Fruit fly (Drosophila melanogaster) whole organism, embryonic: ENCODE results near the gene Or74a.

ENCODE experiments used
- Abd-B ChIP-seq: fragments of 200-800 bp; sonication (Bioruptor generic); optimal IDR thresholded peaks from 2 replicates; lab custom pipeline; 2018; ENCODE audit warnings: missing biosample characterization, mild to moderate bottlenecking, missing genetic modification characterization, moderate library complexity
- Bteb2 ChIP-seq: fragments of 200-800 bp; sonication (Bioruptor generic); optimal IDR thresholded peaks from 2 replicates; lab custom pipeline; 2016; ENCODE audit warnings: missing biosample characterization, missing genetic modification characterization
- C15 ChIP-seq: fragments of 200-800 bp; sonication (Bioruptor generic); IDR thresholded peaks from 3 replicates; pipeline ENCODE4 v1.3.6; 2022; ENCODE audit warnings: missing biosample characterization, missing genetic modification characterization
- CG10321 ChIP-seq: fragments of 200-800 bp; sonication (Bioruptor generic); IDR thresholded peaks from 2 replicates; pipeline ENCODE4 v1.3.6; 2022; ENCODE audit warnings: missing biosample characterization, missing genetic modification characterization
- CG11398 ChIP-seq: fragments of 200-800 bp; sonication (Bioruptor generic); optimal IDR thresholded peaks from 2 replicates; lab custom pipeline; 2016; ENCODE audit warnings: missing biosample characterization, missing genetic modification characterization
- CG11560 ChIP-seq: fragments of 200-800 bp; sonication (Bioruptor generic); IDR thresholded peaks from 3 replicates; pipeline ENCODE4 v1.3.6; 2022; ENCODE audit warnings: missing biosample characterization, missing genetic modification characterization
- CG12744 ChIP-seq: fragments of 200-800 bp; sonication (Bioruptor generic); optimal IDR thresholded peaks from 2 replicates; lab custom pipeline; 2016; ENCODE audit warnings: missing biosample characterization, missing genetic modification characterization
- CG12769 ChIP-seq: fragments of 200-800 bp; sonication (Bioruptor generic); optimal IDR thresholded peaks from 2 replicates; lab custom pipeline; 2019; ENCODE audit warnings: missing biosample characterization, mild to moderate bottlenecking, missing genetic modification characterization, moderate library complexity
- CG12942 ChIP-seq: fragments of 200-800 bp; sonication (Bioruptor generic); optimal IDR thresholded peaks from 3 replicates; lab custom pipeline; 2016; ENCODE audit warnings: missing biosample characterization, missing genetic modification characterization
- CG13775 ChIP-seq: fragments of 200-800 bp; sonication (Bioruptor generic); optimal IDR thresholded peaks from 3 replicates; lab custom pipeline; 2017; ENCODE audit warnings: missing biosample characterization, mild to moderate bottlenecking, missing genetic modification characterization
- CG14050 ChIP-seq: fragments of 200-800 bp; sonication (Bioruptor generic); IDR thresholded peaks from 3 replicates; pipeline ENCODE4 v1.3.6; 2022; ENCODE audit warnings: missing biosample characterization, missing genetic modification characterization
- CG15269 ChIP-seq: fragments of 200-800 bp; sonication (Bioruptor generic); optimal IDR thresholded peaks from 2 replicates; lab custom pipeline; 2018; ENCODE audit warnings: missing biosample characterization, mild to moderate bottlenecking, missing genetic modification characterization, moderate library complexity
- CG1792 ChIP-seq: fragments of 200-800 bp; sonication (Bioruptor generic); optimal IDR thresholded peaks from 2 replicates; lab custom pipeline; 2016; ENCODE audit warnings: missing biosample characterization, missing genetic modification characterization
- CG1832 ChIP-seq: fragments of 200-800 bp; sonication (Bioruptor generic); optimal IDR thresholded peaks from 2 replicates; lab custom pipeline; 2017; ENCODE audit warnings: missing biosample characterization, mild to moderate bottlenecking, missing genetic modification characterization, inconsistent platforms
- CG2120 ChIP-seq: fragments of 200-800 bp; sonication (Bioruptor generic); optimal IDR thresholded peaks from 3 replicates; lab custom pipeline; 2016; ENCODE audit warnings: missing biosample characterization, missing genetic modification characterization
- CG2889 ChIP-seq: fragments of 200-800 bp; sonication (Bioruptor generic); IDR thresholded peaks from 3 replicates; pipeline ENCODE4 v1.3.6; 2022; ENCODE audit warnings: missing biosample characterization, missing genetic modification characterization
- CG33557 ChIP-seq: fragments of 200-800 bp; sonication (Bioruptor generic); optimal IDR thresholded peaks from 2 replicates; lab custom pipeline; 2019; ENCODE audit warnings: missing biosample characterization, mild to moderate bottlenecking, missing genetic modification characterization, moderate library complexity
- CG6683 ChIP-seq: fragments of 200-800 bp; sonication (Bioruptor generic); optimal IDR thresholded peaks from 2 replicates; lab custom pipeline; 2017; ENCODE audit warnings: missing biosample characterization, mild to moderate bottlenecking, missing genetic modification characterization, missing genetic modification reagents
- CG7786 ChIP-seq: fragments of 200-800 bp; sonication (Bioruptor generic); optimal IDR thresholded peaks from 2 replicates; lab custom pipeline; 2016; ENCODE audit warnings: missing biosample characterization, missing genetic modification characterization
- CG8281 ChIP-seq: fragments of 200-800 bp; sonication (Bioruptor generic); optimal IDR thresholded peaks from 2 replicates; lab custom pipeline; 2018; ENCODE audit warnings: missing biosample characterization, mild to moderate bottlenecking, missing genetic modification characterization, moderate library complexity
- CG9609 ChIP-seq: fragments of 200-800 bp; sonication (Bioruptor generic); optimal IDR thresholded peaks from 3 replicates; lab custom pipeline; 2016; ENCODE audit warnings: missing biosample characterization, missing genetic modification characterization
- CG9797 ChIP-seq: fragments of 200-800 bp; sonication (Bioruptor generic); optimal IDR thresholded peaks from 3 replicates; lab custom pipeline; 2018; ENCODE audit warnings: missing biosample characterization, mild to moderate bottlenecking, missing genetic modification characterization
- CG9932 ChIP-seq: fragments of 200-800 bp; sonication (Bioruptor generic); IDR thresholded peaks from 2 replicates; pipeline ENCODE4 v1.3.6; 2022; ENCODE audit warnings: missing biosample characterization, missing genetic modification characterization
- CkIIα-i1 ChIP-seq: fragments of 200-800 bp; sonication (Bioruptor generic); IDR thresholded peaks from 2 replicates; pipeline ENCODE4 v1.3.6; 2022; ENCODE audit warnings: missing biosample characterization, missing genetic modification characterization
- Dll ChIP-seq: fragments of 200-800 bp; sonication (Bioruptor generic); IDR thresholded peaks from 4 replicates; pipeline ENCODE4 v1.3.6; 2022; ENCODE audit warnings: missing biosample characterization, missing genetic modification characterization; ENCODE audit not compliant: partially characterized antibody
- E2f1 ChIP-seq: fragments of 200-800 bp; sonication (Bioruptor generic); IDR thresholded peaks from 2 replicates; pipeline ENCODE4 v1.3.6; 2022; ENCODE audit warnings: missing biosample characterization, missing genetic modification characterization
- E2f2 ChIP-seq: fragments of 200-800 bp; sonication (Bioruptor generic); IDR thresholded peaks from 2 replicates; pipeline ENCODE4 v1.3.6; 2022; ENCODE audit warnings: missing biosample characterization, missing genetic modification characterization
- Fer1 ChIP-seq: fragments of 200-800 bp; sonication (Bioruptor generic); optimal IDR thresholded peaks from 2 replicates; lab custom pipeline; 2017; ENCODE audit warnings: missing biosample characterization, mild to moderate bottlenecking, missing genetic modification characterization
- HmgZ ChIP-seq: fragments of 200-800 bp; sonication (Bioruptor generic); optimal IDR thresholded peaks from 2 replicates; lab custom pipeline; 2018; ENCODE audit warnings: missing biosample characterization, mild to moderate bottlenecking, missing genetic modification characterization
- Lpt ChIP-seq: fragments of >200 bp; optimal IDR thresholded peaks from 2 replicates; lab custom pipeline; 2018; ENCODE audit warnings: missing biosample characterization, missing genetic modification characterization
- MBD-R2 ChIP-seq: fragments of 200-800 bp; sonication (Bioruptor generic); IDR thresholded peaks from 2 replicates; pipeline ENCODE4 v1.3.6; 2022; ENCODE audit warnings: missing biosample characterization, missing genetic modification characterization
- Mes4 ChIP-seq: fragments of 200-800 bp; sonication (Bioruptor generic); optimal IDR thresholded peaks from 2 replicates; lab custom pipeline; 2016; ENCODE audit warnings: missing biosample characterization, missing genetic modification characterization
- Nf-YB ChIP-seq: fragments of 200-800 bp; sonication (Bioruptor generic); optimal IDR thresholded peaks from 3 replicates; lab custom pipeline; 2019; ENCODE audit warnings: missing biosample characterization, mild to moderate bottlenecking, missing genetic modification characterization, moderate library complexity
- Sin3A ChIP-seq: fragments of >200 bp; optimal IDR thresholded peaks from 2 replicates; lab custom pipeline; 2018
- Taf1 ChIP-seq: fragments of 200-800 bp; sonication (Bioruptor generic); IDR thresholded peaks from 2 replicates; pipeline ENCODE4 v1.3.6; 2022; ENCODE audit warnings: missing biosample characterization, missing genetic modification characterization
- ap ChIP-seq: fragments of 200-800 bp; sonication (Bioruptor generic); IDR thresholded peaks from 2 replicates; pipeline ENCODE4 v1.3.6; 2022; ENCODE audit warnings: missing biosample characterization, missing genetic modification characterization
- ato ChIP-seq: fragments of 200-800 bp; sonication (Bioruptor generic); IDR thresholded peaks from 2 replicates; pipeline ENCODE4 v1.3.6; 2022; ENCODE audit warnings: missing biosample characterization, missing genetic modification characterization; ENCODE audit not compliant: partially characterized antibody
- cas ChIP-seq: fragments of 200-800 bp; sonication (Bioruptor generic); IDR thresholded peaks from 2 replicates; pipeline ENCODE4 v1.3.6; 2022; ENCODE audit warnings: missing biosample characterization, missing genetic modification characterization
- cg ChIP-seq: fragments of 200-800 bp; sonication (Bioruptor generic); optimal IDR thresholded peaks from 3 replicates; lab custom pipeline; 2019; ENCODE audit warnings: missing biosample characterization, mild to moderate bottlenecking, missing genetic modification characterization, moderate library complexity
- chn ChIP-seq: fragments of 200-800 bp; sonication (Bioruptor generic); optimal IDR thresholded peaks from 2 replicates; lab custom pipeline; 2016; ENCODE audit warnings: missing biosample characterization, missing genetic modification characterization
- crc ChIP-seq: fragments of 200-800 bp; sonication (Bioruptor generic); optimal IDR thresholded peaks from 2 replicates; lab custom pipeline; 2016; ENCODE audit warnings: missing biosample characterization, missing genetic modification characterization
- cwo ChIP-seq: fragments of 200-800 bp; sonication (Bioruptor generic); optimal IDR thresholded peaks from 3 replicates; lab custom pipeline; 2017; ENCODE audit warnings: missing biosample characterization, missing genetic modification characterization, mild to moderate bottlenecking, moderate library complexity, missing genetic modification reagents
- ems ChIP-seq: fragments of 200-800 bp; sonication (Bioruptor generic); optimal IDR thresholded peaks from 3 replicates; lab custom pipeline; 2016; ENCODE audit warnings: missing biosample characterization, missing genetic modification characterization
- esg ChIP-seq: fragments of 200-800 bp; sonication (Bioruptor generic); conservative IDR thresholded peaks from 2 replicates; pipeline ENCODE4 v1.3.6; 2022; ENCODE audit warnings: missing biosample characterization, missing genetic modification characterization
- gem ChIP-seq: fragments of 200-800 bp; sonication (Bioruptor generic); optimal IDR thresholded peaks from 2 replicates; lab custom pipeline; 2019; ENCODE audit warnings: missing biosample characterization, mild to moderate bottlenecking, missing genetic modification characterization, moderate library complexity
- ham ChIP-seq: fragments of 200-800 bp; sonication (Bioruptor generic); IDR thresholded peaks from 2 replicates; pipeline ENCODE4 v1.3.6; 2022; ENCODE audit warnings: missing biosample characterization, missing genetic modification characterization
- hth ChIP-seq: fragments of >200 bp; optimal IDR thresholded peaks from 2 replicates; lab custom pipeline; 2017; ENCODE audit warnings: inconsistent platforms
- nerfin-1 ChIP-seq: fragments of 200-800 bp; sonication (Bioruptor generic); optimal IDR thresholded peaks from 3 replicates; lab custom pipeline; 2019; ENCODE audit warnings: missing biosample characterization, mild to moderate bottlenecking, missing genetic modification characterization, moderate library complexity
- phol ChIP-seq: fragments of 200-800 bp; sonication (Bioruptor generic); optimal IDR thresholded peaks from 3 replicates; lab custom pipeline; 2018; ENCODE audit warnings: missing biosample characterization, mild to moderate bottlenecking, missing genetic modification characterization, moderate library complexity
- prd ChIP-seq, 3 experiments: fragments of >200 bp in 2 of 3; fragments of 200-800 bp in 1 of 3; sonication (Bioruptor generic) in 1 of 3; optimal IDR thresholded peaks in 2 of 3; IDR thresholded peaks in 1 of 3; 2 replicates in 2 of 3; 3 replicates in 1 of 3; pipeline versions ENCODE4 v1.3.6 to Lab custom; 2017 to 2022; ENCODE audit warnings: missing biosample characterization in 1 of 3, missing genetic modification characterization in 1 of 3
- row ChIP-seq: fragments of 200-800 bp; sonication (Bioruptor generic); IDR thresholded peaks from 3 replicates; pipeline ENCODE4 v1.3.6; 2022; ENCODE audit warnings: missing biosample characterization, missing genetic modification characterization
- salm ChIP-seq: fragments of 200-800 bp; sonication (Bioruptor generic); optimal IDR thresholded peaks from 2 replicates; lab custom pipeline; 2018; ENCODE audit warnings: missing biosample characterization, mild to moderate bottlenecking, missing genetic modification characterization

Gene Or74a

DNA sequence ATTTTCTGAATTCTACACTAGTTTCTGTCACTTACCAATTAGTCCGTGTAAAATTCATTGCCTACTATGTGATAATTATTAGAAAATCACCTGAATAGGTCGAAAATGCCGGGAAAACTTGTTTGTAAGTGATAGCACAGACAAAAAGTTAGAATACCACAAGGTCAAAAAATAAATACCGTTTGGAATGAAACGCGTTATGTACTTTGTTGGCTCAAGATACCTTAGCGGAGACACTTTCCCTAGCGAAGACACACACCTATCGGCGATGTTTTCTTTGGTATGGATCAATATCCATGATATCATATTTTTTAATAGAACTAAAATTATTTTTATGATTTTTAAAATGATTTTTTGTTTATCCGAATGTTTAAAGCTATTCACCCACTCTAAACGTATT lies 10.2 kb upstream of the Or74a start, which contains the start of gene CG6479 (continued):
- TF ChIP-seq ems (GFP tag; lab: Kevin White, UChicago): no peak
- TF ChIP-seq CG10321 (GFP tag; lab: Robert Waterston, UW): no peak
- no peak for TF ChIP-seq CG11398 (GFP tag; lab: Kevin White, UChicago)
- no peak for TF ChIP-seq crc (GFP tag; lab: Kevin White, UChicago)
- TF ChIP-seq gem (tag; lab: Kevin White, UChicago): no peak
- no peak for TF ChIP-seq Nf-YB (GFP tag; lab: Kevin White, UChicago)
- TF ChIP-seq ato (GFP tag; lab: Robert Waterston, UW): no peak
- no peak for TF ChIP-seq CG9609
- no peak for TF ChIP-seq ham
- TF ChIP-seq Sin3A (lab: Kevin White, UChicago): peak; percentile 8
- TF ChIP-seq C15 (GFP tag; lab: Robert Waterston, UW): no peak
- TF ChIP-seq cwo: no peak
- TF ChIP-seq CG9797: peak; percentile 66
- TF ChIP-seq CG6683 (GFP tag; lab: Kevin White, UChicago): no peak
- TF ChIP-seq Taf1: no peak
- TF ChIP-seq Mes4 (GFP tag; lab: Kevin White, UChicago): no peak
- TF ChIP-seq phol (tag; lab: Kevin White, UChicago): peak; percentile 49
- peak; percentile 51 for TF ChIP-seq E2f2 (GFP tag; lab: Robert Waterston, UW)
- peak; percentile 85 for TF ChIP-seq MBD-R2 (GFP tag; lab: Robert Waterston, UW)
- no peak for TF ChIP-seq CG33557 (GFP tag; lab: Kevin White, UChicago)
- peak; percentile 14; the same call in 1 of the 2 replicates for TF ChIP-seq CG9932 (GFP tag; lab: Robert Waterston, UW)
- TF ChIP-seq cas (GFP tag; lab: Robert Waterston, UW): no peak
- no peak for TF ChIP-seq CG2120
- TF ChIP-seq CG2889 (GFP tag; lab: Robert Waterston, UW): no peak
- no peak for TF ChIP-seq CG8281
- no peak for TF ChIP-seq salm
- TF ChIP-seq row: peak; percentile 36; the same call in 1 of the 3 replicates
- no peak for TF ChIP-seq Fer1 (GFP tag; lab: Kevin White, UChicago)
- no peak for TF ChIP-seq CG12744 (GFP tag; lab: Kevin White, UChicago)
- TF ChIP-seq hth: no peak
- no peak for TF ChIP-seq cg (GFP tag; lab: Kevin White, UChicago)
- TF ChIP-seq CG15269 (tag; lab: Kevin White, UChicago): no peak
- peak; percentile 16 for TF ChIP-seq Abd-B (GFP tag; lab: Kevin White, UChicago)
- no peak for TF ChIP-seq CG7786 (GFP tag; lab: Kevin White, UChicago)
- TF ChIP-seq E2f1: peak; percentile 15; the same call in 1 of the 2 replicates
- TF ChIP-seq CG12942 (GFP tag; lab: Kevin White, UChicago): no peak
- no peak for TF ChIP-seq Lpt (GFP tag; lab: Kevin White, UChicago)
- TF ChIP-seq CG14050 (GFP tag; lab: Robert Waterston, UW): no peak
- no peak for TF ChIP-seq prd (optimal IDR thresholded peaks at IDR 0.05; lab: Kevin White, UChicago)
- no peak for TF ChIP-seq prd (GFP tag; IDR thresholded peaks at IDR 0.05; lab: Robert Waterston, UW)
- no peak for TF ChIP-seq CkIIα-i1 (GFP tag; lab: Robert Waterston, UW)
- no peak for TF ChIP-seq CG12769 (tag; lab: Kevin White, UChicago)
- peak; percentile 59; the same call in 3 of the 4 replicates for TF ChIP-seq Dll (GFP tag; lab: Robert Waterston, UW)
- no peak for TF ChIP-seq ap (GFP tag; lab: Robert Waterston, UW)
- no peak for TF ChIP-seq Bteb2 (GFP tag; lab: Kevin White, UChicago)
- TF ChIP-seq chn (GFP tag; lab: Kevin White, UChicago): no peak
- TF ChIP-seq CG1792: no peak
- no peak for TF ChIP-seq HmgZ (tag; lab: Kevin White, UChicago)
- TF ChIP-seq CG13775 (GFP tag; lab: Kevin White, UChicago): no peak
- no peak for TF ChIP-seq CG1832 (GFP tag; lab: Kevin White, UChicago)
- TF ChIP-seq nerfin-1 (tag; lab: Kevin White, UChicago): no peak
- no peak for TF ChIP-seq esg
- no peak for TF ChIP-seq CG11560 (tag; lab: Robert Waterston, UW)
